Fruit fly (Drosophila melanogaster): ENCODE data around the gene ck.

DNA sequence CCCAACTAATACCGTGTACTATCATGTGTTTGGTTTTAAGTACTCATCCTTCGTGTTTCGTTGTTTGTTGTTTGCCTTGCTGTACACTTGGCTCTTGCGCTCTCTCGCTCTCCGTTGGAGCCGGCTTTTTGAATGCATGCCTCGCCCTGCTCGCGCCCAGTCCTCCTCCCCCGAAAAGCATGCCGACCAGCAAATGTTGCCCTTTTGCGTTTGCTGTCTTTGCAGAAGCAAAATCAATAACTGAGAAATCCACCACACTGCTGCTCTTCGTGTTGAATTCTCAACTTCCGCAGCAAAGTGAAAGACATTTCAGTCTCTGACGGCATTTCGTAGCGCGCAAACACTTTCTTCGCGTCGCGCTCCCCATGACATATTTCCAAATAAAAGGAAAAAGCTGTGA lies 16.8 kb upstream of the ck start, which contains the start of gene wwk:
- TF ChIP-seq CG4496 (GFP tag; IDR thresholded peaks at IDR 0.05) (no peak), CG14655 (GFP tag; optimal IDR thresholded peaks at IDR 0.05) (no peak), CG13204 (GFP tag; optimal IDR thresholded peaks at IDR 0.05) (no peak), D1 (tag; optimal IDR thresholded peaks at IDR 0.05) (no peak), EcR (GFP tag; optimal IDR thresholded peaks at IDR 0.05) (no peak), Snoo (tag; optimal IDR thresholded peaks at IDR 0.05) (no peak), CG17806 (tag; optimal IDR thresholded peaks at IDR 0.05) (no peak), rn (GFP tag; IDR thresholded peaks at IDR 0.05) (no peak), CG34367 (tag; optimal IDR thresholded peaks at IDR 0.05) (no peak), CG10348 (GFP tag; IDR thresholded peaks at IDR 0.05) (no peak), CG32121 (GFP tag; IDR thresholded peaks at IDR 0.05) (no peak), Pif1A (GFP tag; optimal IDR thresholded peaks at IDR 0.05) (no peak)

Data from whole organism, pupa.